Worm (Caenorhabditis elegans): ENCODE results near the gene bus-8A.

DNA sequence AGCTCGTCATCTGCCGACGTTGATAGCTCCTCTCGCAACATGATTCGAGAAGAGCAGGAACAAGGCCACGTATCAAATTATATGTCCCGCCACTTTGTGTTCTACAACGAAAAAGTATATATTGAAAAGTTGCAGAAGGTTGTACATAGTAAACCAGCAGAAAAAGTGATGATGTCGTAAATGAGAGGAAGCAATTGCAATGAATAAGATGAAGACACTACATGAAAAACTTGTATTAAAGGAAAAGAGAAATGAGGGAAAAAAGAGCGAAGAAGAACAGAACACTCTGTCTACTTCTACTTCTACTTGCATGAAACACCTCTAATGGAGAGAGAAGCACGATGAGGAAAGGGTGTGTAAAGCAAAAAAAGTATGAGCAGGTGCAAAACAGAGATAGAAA, 12.4 kb downstream of the bus-8A start, which contains the start of gene T23F2.2:
- TF ChIP-seq snu-23 (GFP tag; optimal IDR thresholded peaks at IDR 0.05) (no peak), nhr-237 (tag; optimal IDR thresholded peaks at IDR 0.05) (no peak), ama-1 (optimal IDR thresholded peaks at IDR 0.05) (no peak), ceh-63 (GFP tag; optimal IDR thresholded peaks at IDR 0.05) (no peak), jun-1 (tag; optimal IDR thresholded peaks at IDR 0.05) (no peak), nhr-11 (tag; optimal IDR thresholded peaks at IDR 0.05) (no peak), mef-2 (tag; optimal IDR thresholded peaks at IDR 0.05) (no peak)

Data from whole organism, L1 larva.